Fruit fly (Drosophila melanogaster): ENCODE results near the gene CG4186.

CG4186 gene

dm6 chr3L:20747299-20747925, 22.0 kb upstream of the CG4186 start (continued):
- TF ChIP-seq kah (GFP tag; optimal IDR thresholded peaks at IDR 0.05): no peak
- TF ChIP-seq CG11504 (tag; optimal IDR thresholded peaks at IDR 0.05): peak; percentile 58
- TF ChIP-seq Rfx (GFP tag; IDR thresholded peaks at IDR 0.05): peak; percentile 24; the same call in 1 of the 2 replicates
- TF ChIP-seq Fer1 (GFP tag; optimal IDR thresholded peaks at IDR 0.05): peak; percentile 25
- TF ChIP-seq row (GFP tag; IDR thresholded peaks at IDR 0.05): peak; percentile 58; the same call in 1 of the 3 replicates
- no peak for TF ChIP-seq CG3407 (GFP tag; optimal IDR thresholded peaks at IDR 0.05)
- TF ChIP-seq CG10274 (GFP tag; optimal IDR thresholded peaks at IDR 0.05): no peak
- TF ChIP-seq CG13424 (tag; optimal IDR thresholded peaks at IDR 0.05): peak; percentile 46
- TF ChIP-seq mirr (GFP tag; optimal IDR thresholded peaks at IDR 0.05): peak; percentile 56
- no peak for TF ChIP-seq Trl (optimal IDR thresholded peaks at IDR 0.05)
- peak; percentile 21 for TF ChIP-seq Trl (GFP tag; optimal IDR thresholded peaks at IDR 0.05)
- 0 out of 3 replicates have a peak, but pooled peaks have one; percentile 35 for TF ChIP-seq dysf (GFP tag; IDR thresholded peaks at IDR 0.05)
- no peak for TF ChIP-seq amos (GFP tag; IDR thresholded peaks at IDR 0.05; ENCODE audit: partially characterized antibody)
- no peak for TF ChIP-seq CG42726 (GFP tag; IDR thresholded peaks at IDR 0.05; ENCODE audit: partially characterized antibody)
- TF ChIP-seq sens-2 (GFP tag; IDR thresholded peaks at IDR 0.05): no peak
- TF ChIP-seq sima (GFP tag; optimal IDR thresholded peaks at IDR 0.05): no peak
- no peak for TF ChIP-seq trh (GFP tag; optimal IDR thresholded peaks at IDR 0.05)
- 0 out of 2 replicates have a peak, but pooled peaks have one; percentile 15 for TF ChIP-seq H2.0 (GFP tag; IDR thresholded peaks at IDR 0.05)
- peak; percentile 61 for TF ChIP-seq CG2120 (GFP tag; optimal IDR thresholded peaks at IDR 0.05)
- peak; percentile 27 for TF ChIP-seq caup (GFP tag; optimal IDR thresholded peaks at IDR 0.05; ENCODE audit: severe bottlenecking)
- no peak for TF ChIP-seq CG17359 (tag; optimal IDR thresholded peaks at IDR 0.05)
- TF ChIP-seq Hr78 (GFP tag; optimal IDR thresholded peaks at IDR 0.05): no peak
- TF ChIP-seq fd64A (GFP tag; optimal IDR thresholded peaks at IDR 0.05): no peak
- peak; percentile 31 for TF ChIP-seq NfI (GFP tag; optimal IDR thresholded peaks at IDR 0.05)
- TF ChIP-seq CG14050 (GFP tag; IDR thresholded peaks at IDR 0.05): no peak
- no peak for TF ChIP-seq Sry-δ (GFP tag; optimal IDR thresholded peaks at IDR 0.05)
- peak; percentile 15 for TF ChIP-seq phol (tag; optimal IDR thresholded peaks at IDR 0.05)
- TF ChIP-seq Doc3 (GFP tag; IDR thresholded peaks at IDR 0.05; ENCODE audit: partially characterized antibody): no peak
- peak; percentile 9 for TF ChIP-seq CG10654 (GFP tag; optimal IDR thresholded peaks at IDR 0.05)
- TF ChIP-seq CG7556 (GFP tag; optimal IDR thresholded peaks at IDR 0.05): peak; percentile 51
- 0 out of 3 replicates have a peak, but pooled peaks have one; percentile 28 for TF ChIP-seq CG17361 (GFP tag; IDR thresholded peaks at IDR 0.05)
- TF ChIP-seq Atf-2 (GFP tag; optimal IDR thresholded peaks at IDR 0.05): no peak
- peak; percentile 5 for TF ChIP-seq unpg (GFP tag; optimal IDR thresholded peaks at IDR 0.05)
- TF ChIP-seq Awh (GFP tag; IDR thresholded peaks at IDR 0.05): no peak
- TF ChIP-seq grau (tag; optimal IDR thresholded peaks at IDR 0.05): peak; percentile 45
- TF ChIP-seq CG9817 (tag; optimal IDR thresholded peaks at IDR 0.05): no peak
- TF ChIP-seq Hsf (GFP tag; optimal IDR thresholded peaks at IDR 0.05): peak; percentile 33
- TF ChIP-seq CG1233 (GFP tag; optimal IDR thresholded peaks at IDR 0.05): peak; percentile 3
- TF ChIP-seq trem (tag; optimal IDR thresholded peaks at IDR 0.05): no peak
- TF ChIP-seq scrt (GFP tag; optimal IDR thresholded peaks at IDR 0.05): peak; percentile 64
- peak; percentile 7 for TF ChIP-seq nmo (GFP tag; optimal IDR thresholded peaks at IDR 0.05)
- peak; percentile 53 for TF ChIP-seq abd-A (tag; optimal IDR thresholded peaks at IDR 0.05)
- no peak for TF ChIP-seq D (optimal IDR thresholded peaks at IDR 0.05)
- no peak for TF ChIP-seq D (GFP tag; optimal IDR thresholded peaks at IDR 0.05)
- TF ChIP-seq fru (optimal IDR thresholded peaks at IDR 0.05): no peak
- TF ChIP-seq slbo (GFP tag; IDR thresholded peaks at IDR 0.05): peak; percentile 34; the same call in 1 of the 2 replicates
- peak; percentile 64 for TF ChIP-seq CG2678 (tag; optimal IDR thresholded peaks at IDR 0.05)
- no peak for TF ChIP-seq usp (GFP tag; optimal IDR thresholded peaks at IDR 0.05)
- TF ChIP-seq seq (GFP tag; IDR thresholded peaks at IDR 0.05): no peak
- no peak for TF ChIP-seq CG4328 (GFP tag; optimal IDR thresholded peaks at IDR 0.05)
